Worm (Caenorhabditis elegans): ENCODE measurements around the gene wsp-1.

DNA sequence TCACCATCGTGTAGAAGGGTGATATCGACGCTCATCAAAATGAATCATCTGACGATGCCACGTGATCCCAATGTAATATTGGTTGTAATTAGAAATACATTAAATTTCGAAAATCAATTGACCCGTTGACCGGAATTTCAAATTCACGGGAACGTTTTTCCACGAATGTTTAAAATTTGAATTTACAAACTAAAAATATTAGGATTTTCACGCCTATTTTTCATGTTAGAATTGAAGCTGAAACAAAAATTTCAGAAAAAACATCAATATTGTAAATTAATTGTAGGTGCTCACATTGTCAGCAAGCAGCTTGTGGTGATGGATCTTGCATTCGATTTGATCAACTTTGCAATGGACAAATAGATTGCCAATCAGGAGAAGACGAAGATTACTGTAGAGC, 11.5 kb upstream of the wsp-1 start, which contains the start of gene C07G1.6:
- TF ChIP-seq snpc-1.3 (tag; optimal IDR thresholded peaks at IDR 0.05; ENCODE audit: insufficient read depth) (no peak), Y53F4B.3 (GFP tag; IDR thresholded peaks at IDR 0.05) (no peak), hlh-12 (tag; optimal IDR thresholded peaks at IDR 0.05) (no peak), madf-8 (GFP tag; conservative IDR thresholded peaks at IDR 0.05) (no peak), nhr-179 (tag; optimal IDR thresholded peaks at IDR 0.05) (no peak), attf-3 (GFP tag; conservative IDR thresholded peaks at IDR 0.05) (no peak)
